Worm (Caenorhabditis elegans) whole organism, late embryonic: ENCODE results near the gene pqn-31.

Source experiments
- C08G9.2 ChIP-seq: sonication (generic microtip); optimal IDR thresholded peaks from 2 replicates; lab custom pipeline; 2016; ENCODE audit warnings: mild to moderate bottlenecking, missing genetic modification characterization, moderate library complexity, missing compliant biosample characterization
- ahr-1 ChIP-seq: sonication (generic microtip); optimal IDR thresholded peaks from 2 replicates; lab custom pipeline; 2016; ENCODE audit warnings: missing genetic modification characterization, missing compliant biosample characterization
- ceh-18 ChIP-seq: sonication (generic microtip); optimal IDR thresholded peaks from 2 replicates; lab custom pipeline; 2016; ENCODE audit warnings: missing genetic modification characterization, missing compliant biosample characterization
- ceh-19 ChIP-seq: fragments of 200-800 bp; sonication (Bioruptor generic); optimal IDR thresholded peaks from 2 replicates; lab custom pipeline; 2018; ENCODE audit warnings: mild to moderate bottlenecking, missing genetic modification characterization, missing compliant biosample characterization
- ceh-2 ChIP-seq: sonication (generic microtip); optimal IDR thresholded peaks from 2 replicates; lab custom pipeline; 2016; ENCODE audit warnings: missing genotype, missing genetic modification characterization, missing compliant biosample characterization
- ceh-22 ChIP-seq: sonication (generic microtip); optimal IDR thresholded peaks from 2 replicates; lab custom pipeline; 2017; ENCODE audit warnings: missing biosample characterization, missing genetic modification characterization
- ceh-34 ChIP-seq: sonication (generic microtip); optimal IDR thresholded peaks from 2 replicates; lab custom pipeline; 2016; ENCODE audit warnings: mild to moderate bottlenecking, missing genetic modification characterization, missing compliant biosample characterization
- ceh-45 ChIP-seq: fragments of 200-800 bp; sonication (Bioruptor generic); IDR thresholded peaks from 2 replicates; pipeline ENCODE4 v1.3.6; 2022; ENCODE audit warnings: missing genetic modification reagents, missing genetic modification characterization, missing compliant biosample characterization
- ceh-48 ChIP-seq: sonication (generic microtip); optimal IDR thresholded peaks from 2 replicates; lab custom pipeline; 2016; ENCODE audit warnings: missing genetic modification characterization, inconsistent platforms, missing compliant biosample characterization
- ceh-6 ChIP-seq: fragments of 200-800 bp; sonication (Bioruptor generic); optimal IDR thresholded peaks from 2 replicates; lab custom pipeline; 2018; ENCODE audit warnings: mild to moderate bottlenecking, missing genetic modification characterization, missing compliant biosample characterization
- ceh-9 ChIP-seq: sonication (generic microtip); optimal IDR thresholded peaks from 2 replicates; lab custom pipeline; 2016; ENCODE audit warnings: mild to moderate bottlenecking, missing genetic modification characterization, inconsistent platforms, missing compliant biosample characterization
- che-1 ChIP-seq: sonication (generic microtip); optimal IDR thresholded peaks from 2 replicates; lab custom pipeline; 2016; ENCODE audit warnings: mild to moderate bottlenecking, missing genetic modification characterization, missing compliant biosample characterization
- eyg-1 ChIP-seq: sonication (generic microtip); optimal IDR thresholded peaks from 2 replicates; lab custom pipeline; 2016; ENCODE audit warnings: missing genotype, missing genetic modification characterization, missing compliant biosample characterization
- fax-1 ChIP-seq: sonication (generic microtip); optimal IDR thresholded peaks from 2 replicates; lab custom pipeline; 2016; ENCODE audit warnings: missing genotype, missing genetic modification characterization, missing compliant biosample characterization
- fkh-6 ChIP-seq: sonication (generic microtip); optimal IDR thresholded peaks from 2 replicates; lab custom pipeline; 2016; ENCODE audit warnings: missing genetic modification characterization, missing compliant biosample characterization
- hlh-13 ChIP-seq: fragments of 200-800 bp; sonication (Bioruptor generic); optimal IDR thresholded peaks from 2 replicates; lab custom pipeline; 2018; ENCODE audit warnings: mild to moderate bottlenecking, missing genetic modification characterization, missing compliant biosample characterization
- hlh-15 ChIP-seq: sonication (generic microtip); optimal IDR thresholded peaks from 2 replicates; lab custom pipeline; 2016; ENCODE audit warnings: missing genetic modification characterization, missing compliant biosample characterization
- hlh-6 ChIP-seq: sonication (generic microtip); optimal IDR thresholded peaks from 2 replicates; lab custom pipeline; 2016; ENCODE audit warnings: missing genotype, missing genetic modification characterization, missing compliant biosample characterization
- hlh-8 ChIP-seq: sonication (generic microtip); optimal IDR thresholded peaks from 2 replicates; lab custom pipeline; 2016; ENCODE audit warnings: missing genotype, missing genetic modification characterization, missing compliant biosample characterization
- lin-11 ChIP-seq: fragments of 200-800 bp; sonication (Bioruptor generic); optimal IDR thresholded peaks from 2 replicates; lab custom pipeline; 2018; ENCODE audit warnings: mild to moderate bottlenecking, missing genetic modification characterization, missing compliant biosample characterization
- madf-2 ChIP-seq: sonication (generic microtip); optimal IDR thresholded peaks from 2 replicates; lab custom pipeline; 2017; ENCODE audit warnings: missing genetic modification characterization, missing compliant biosample characterization
- nfya-1 ChIP-seq: sonication (generic microtip); optimal IDR thresholded peaks from 2 replicates; lab custom pipeline; 2017; ENCODE audit warnings: missing genetic modification characterization, mild to moderate bottlenecking, missing compliant biosample characterization, antibody characterized with exemption, moderate library complexity
- nhr-232 ChIP-seq: sonication (generic microtip); optimal IDR thresholded peaks from 2 replicates; lab custom pipeline; 2016; ENCODE audit warnings: missing genetic modification characterization, missing compliant biosample characterization
- npax-4 ChIP-seq: sonication (generic microtip); optimal IDR thresholded peaks from 2 replicates; lab custom pipeline; 2016; ENCODE audit warnings: missing genetic modification characterization, missing compliant biosample characterization
- pag-3 ChIP-seq: sonication (generic microtip); optimal IDR thresholded peaks from 2 replicates; lab custom pipeline; 2016; ENCODE audit warnings: missing compliant biosample characterization, missing genetic modification characterization, borderline replicate concordance
- pat-9 ChIP-seq: fragments of 200-800 bp; sonication (Bioruptor generic); optimal IDR thresholded peaks from 2 replicates; lab custom pipeline; 2018; ENCODE audit warnings: mild to moderate bottlenecking, missing genetic modification characterization, moderate library complexity, missing compliant biosample characterization
- pha-4 ChIP-seq: fragments of 150-350 bp; optimal IDR thresholded peaks from 2 replicates; lab custom pipeline; 2018; ENCODE audit warnings: missing biosample characterization, missing genetic modification reagents, missing genetic modification characterization
- pqm-1 ChIP-seq: sonication (generic microtip); optimal IDR thresholded peaks from 2 replicates; lab custom pipeline; 2016; ENCODE audit warnings: missing genetic modification characterization, missing compliant biosample characterization
- rnt-1 ChIP-seq: sonication (generic microtip); optimal IDR thresholded peaks from 2 replicates; lab custom pipeline; 2016; ENCODE audit warnings: missing genetic modification characterization, missing compliant biosample characterization
- sdc-2 ChIP-seq: sonication (generic microtip); optimal IDR thresholded peaks from 2 replicates; lab custom pipeline; 2016; ENCODE audit warnings: missing genotype, missing genetic modification characterization, missing compliant biosample characterization
- sox-2 ChIP-seq: fragments of 200-800 bp; sonication (Bioruptor generic); IDR thresholded peaks from 2 replicates; pipeline ENCODE4 v1.3.6; 2022; ENCODE audit warnings: missing genetic modification reagents, missing genetic modification characterization, missing compliant biosample characterization
- ttx-3 ChIP-seq: sonication (generic microtip); optimal IDR thresholded peaks from 2 replicates; lab custom pipeline; 2016; ENCODE audit warnings: missing genetic modification reagents, missing genetic modification characterization, missing compliant biosample characterization
- unc-42 ChIP-seq: sonication (generic microtip); optimal IDR thresholded peaks from 2 replicates; lab custom pipeline; 2016; ENCODE audit warnings: missing genotype, missing genetic modification characterization, missing compliant biosample characterization
- zip-5 ChIP-seq: sonication (generic microtip); optimal IDR thresholded peaks from 2 replicates; lab custom pipeline; 2016; ENCODE audit warnings: missing genetic modification characterization, missing compliant biosample characterization

The pqn-31 gene

ce11 chrV:9067678-9068077 is 41.7 kb upstream of the pqn-31 start, which contains the start of gene fip-2:
Gene fip-2 (plus strand): TSS chrV:9067978.
- TF ChIP-seq hlh-15 (tag; lab: Kevin White, UChicago) (no peak), pqm-1 (tag; lab: Kevin White, UChicago) (no peak), nhr-232 (tag; lab: Kevin White, UChicago) (no peak), ttx-3 (tag; lab: Kevin White, UChicago) (no peak), hlh-6 (no peak), pat-9 (no peak), ceh-45 (GFP tag; lab: Robert Waterston, UW) (no peak), lin-11 (no peak), unc-42 (tag; lab: Kevin White, UChicago) (no peak), ceh-9 (no peak)

ce11 chrV:9069680-9070079 is 39.7 kb upstream of the pqn-31 start, which contains the start of gene T27E4.5:
Gene T27E4.5 (minus strand): TSS chrV:9069780.
- TF ChIP-seq pag-3 (tag; lab: Kevin White, UChicago) (no peak), unc-42 (tag; lab: Kevin White, UChicago) (no peak), pha-4 (no peak), sdc-2 (tag; lab: Kevin White, UChicago) (no peak), eyg-1 (tag; lab: Kevin White, UChicago) (no peak), sox-2 (no peak), nfya-1 (tag; lab: Kevin White, UChicago) (no peak), rnt-1 (tag; lab: Kevin White, UChicago) (no peak), pat-9 (no peak), C08G9.2 (tag; lab: Kevin White, UChicago) (no peak), ceh-19 (GFP tag; lab: Kevin White, UChicago) (no peak), ceh-2 (tag; lab: Kevin White, UChicago) (no peak), ceh-6 (GFP tag; lab: Kevin White, UChicago) (no peak), lin-11 (no peak), ahr-1 (tag; lab: Kevin White, UChicago) (no peak), che-1 (tag; lab: Kevin White, UChicago) (no peak), fax-1 (tag; lab: Kevin White, UChicago) (no peak), ceh-34 (tag; lab: Kevin White, UChicago) (no peak), fkh-6 (tag; lab: Kevin White, UChicago) (no peak)

DNA sequence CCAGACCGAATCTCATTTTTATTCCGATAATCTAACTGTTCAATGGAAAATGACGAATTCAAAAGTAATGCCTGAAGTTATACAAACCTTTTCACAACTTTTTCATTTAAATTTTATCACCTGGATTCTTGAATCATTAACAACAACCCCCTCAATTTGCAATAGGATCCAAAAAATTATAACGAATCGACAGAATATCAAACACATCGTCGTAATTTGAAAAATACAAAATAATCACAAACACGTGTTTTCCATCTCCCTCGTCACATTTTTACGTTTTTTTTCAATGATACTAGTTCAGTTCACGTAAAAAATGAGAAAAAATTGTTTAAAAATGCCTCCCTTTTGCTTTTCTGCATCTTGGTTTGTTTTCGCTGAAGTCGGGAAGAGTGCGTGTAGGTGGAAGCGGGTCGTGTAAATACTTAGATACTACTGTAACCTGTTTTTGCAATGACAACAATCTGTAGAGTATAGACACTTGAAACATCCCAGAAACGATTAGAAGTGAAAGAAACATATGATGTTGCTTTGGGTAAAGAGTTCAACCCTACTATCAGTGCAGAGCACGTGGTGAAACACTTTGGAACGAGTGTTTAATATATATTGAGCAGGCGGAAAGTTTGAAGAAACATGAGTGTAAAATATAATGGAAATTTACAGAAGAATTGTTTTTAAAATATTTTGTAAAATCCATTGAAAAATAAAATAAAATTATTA is 35.9 kb upstream of the pqn-31 start, which contains the start of gene oac-50:
Gene oac-50, minus strand, starts transcription at position 219 of the 717 bp plus-strand sequence.
- no peak for TF ChIP-seq ceh-18
- no peak for TF ChIP-seq hlh-13 (GFP tag; lab: Kevin White, UChicago)

- TF ChIP-seq zip-5 (tag; lab: Kevin White, UChicago) (no peak), ceh-34 (tag; lab: Kevin White, UChicago) (no peak), ceh-22 (tag; lab: Kevin White, UChicago) (no peak), ttx-3 (tag; lab: Kevin White, UChicago) (no peak), hlh-8 (no peak)
Observed at ce11 chrV:9074360-9074834, 35.0 kb upstream of the pqn-31 start.

DNA sequence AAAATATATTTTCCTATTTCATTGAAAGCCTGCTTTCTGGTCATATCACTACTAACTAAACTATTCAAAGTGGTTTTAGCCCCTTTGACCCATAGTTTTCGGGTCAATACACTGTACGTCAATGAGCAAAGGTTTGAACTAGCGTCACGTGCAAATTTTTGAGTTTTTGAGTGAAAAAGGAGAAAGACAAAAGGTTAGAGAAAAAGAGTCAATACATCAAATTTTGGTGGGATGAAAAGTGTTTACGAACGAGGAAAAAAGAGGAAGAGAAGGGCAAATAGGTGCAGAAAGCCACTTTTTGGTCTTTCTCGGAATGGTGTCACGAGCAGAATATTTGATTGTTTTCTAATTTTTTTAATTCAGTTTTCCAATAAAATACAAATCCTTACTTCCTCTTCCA is 33.6 kb upstream of the pqn-31 start:
- TF ChIP-seq che-1 (tag; lab: Kevin White, UChicago) (no peak), C08G9.2 (tag; lab: Kevin White, UChicago) (no peak), npax-4 (no peak), ceh-48 (tag; lab: Kevin White, UChicago) (no peak), unc-42 (tag; lab: Kevin White, UChicago) (no peak), madf-2 (tag; lab: Kevin White, UChicago) (no peak)
